Fruit fly (Drosophila melanogaster) whole organism, adult: ENCODE measurements around the gene CG6567.
A peak's percentile ranks its signal among the peaks of the same experiment; 100 is the strongest.

ENCODE experiments used
- CG11617 ChIP-seq: fragments of 200-800 bp; sonication (Bioruptor generic); optimal IDR thresholded peaks from 2 replicates; lab custom pipeline; 2017; ENCODE audit warnings: mild to moderate bottlenecking, missing biosample characterization, missing genetic modification reagents, missing genetic modification characterization
- CG12768 ChIP-seq: fragments of 200-800 bp; sonication (Bioruptor generic); optimal IDR thresholded peaks from 2 replicates; lab custom pipeline; 2017; ENCODE audit warnings: missing biosample characterization, missing genetic modification characterization, mild to moderate bottlenecking, moderate library complexity, missing genetic modification reagents
- CG14711 ChIP-seq: fragments of 200-800 bp; sonication (Bioruptor generic); optimal IDR thresholded peaks from 2 replicates; lab custom pipeline; 2018; ENCODE audit warnings: missing biosample characterization, mild to moderate bottlenecking, missing genetic modification characterization, moderate library complexity
- CG1620 ChIP-seq: fragments of 200-800 bp; sonication (Bioruptor generic); optimal IDR thresholded peaks from 2 replicates; lab custom pipeline; 2016; ENCODE audit warnings: missing biosample characterization, missing genetic modification characterization
- CG33017 ChIP-seq: fragments of 200-800 bp; sonication (Bioruptor generic); optimal IDR thresholded peaks from 2 replicates; lab custom pipeline; 2018; ENCODE audit warnings: missing biosample characterization, mild to moderate bottlenecking, missing genetic modification characterization, moderate library complexity
- CG5204 ChIP-seq: fragments of 200-800 bp; sonication (Bioruptor generic); optimal IDR thresholded peaks from 2 replicates; lab custom pipeline; 2016; ENCODE audit warnings: missing biosample characterization, missing genetic modification characterization
- CG7045 ChIP-seq: fragments of 200-800 bp; sonication (Bioruptor generic); optimal IDR thresholded peaks from 2 replicates; lab custom pipeline; 2017; ENCODE audit warnings: missing biosample characterization, mild to moderate bottlenecking, missing genetic modification characterization
- CG7101 ChIP-seq: fragments of 200-800 bp; sonication (Bioruptor generic); optimal IDR thresholded peaks from 2 replicates; lab custom pipeline; 2018; ENCODE audit warnings: missing biosample characterization, mild to moderate bottlenecking, missing genetic modification characterization, moderate library complexity
- Clk ChIP-seq: fragments of 200-800 bp; sonication (Bioruptor generic); optimal IDR thresholded peaks from 2 replicates; lab custom pipeline; 2017; ENCODE audit warnings: missing biosample characterization, missing genetic modification characterization
- Crg-1 ChIP-seq: fragments of 200-800 bp; sonication (Bioruptor generic); optimal IDR thresholded peaks from 2 replicates; lab custom pipeline; 2016; ENCODE audit warnings: missing biosample characterization, missing genetic modification characterization
- Hr96 ChIP-seq: fragments of 200-800 bp; sonication (Bioruptor generic); optimal IDR thresholded peaks from 2 replicates; lab custom pipeline; 2016; ENCODE audit warnings: missing biosample characterization, missing genetic modification characterization
- Mnt ChIP-seq: fragments of 200-800 bp; sonication (Bioruptor generic); optimal IDR thresholded peaks from 2 replicates; lab custom pipeline; 2016; ENCODE audit warnings: missing biosample characterization, mild to moderate bottlenecking, missing genetic modification characterization
- bab1 ChIP-seq: fragments of 200-800 bp; sonication (Bioruptor generic); optimal IDR thresholded peaks from 3 replicates; lab custom pipeline; 2019; ENCODE audit warnings: missing biosample characterization, mild to moderate bottlenecking, missing genetic modification characterization, moderate library complexity
- cic ChIP-seq: fragments of 200-800 bp; sonication (Bioruptor generic); optimal IDR thresholded peaks from 2 replicates; lab custom pipeline; 2017; ENCODE audit warnings: missing biosample characterization, mild to moderate bottlenecking, missing genetic modification characterization, moderate library complexity
- cnc ChIP-seq, 2 experiments: fragments of >200 bp; optimal IDR thresholded peaks; 2 replicates each; lab custom pipeline; 2017
- kay ChIP-seq: fragments of 200-800 bp; sonication (Bioruptor generic); peaks from one replicate; lab custom pipeline; 2016; ENCODE audit warnings: missing biosample characterization, missing genetic modification characterization, borderline replicate concordance
- ovo ChIP-seq: fragments of 200-800 bp; sonication (Bioruptor generic); optimal IDR thresholded peaks from 2 replicates; lab custom pipeline; 2016; ENCODE audit warnings: missing biosample characterization, missing genetic modification characterization
- pad ChIP-seq: fragments of 200-800 bp; sonication (Bioruptor generic); optimal IDR thresholded peaks from 3 replicates; lab custom pipeline; 2017; ENCODE audit warnings: missing biosample characterization, missing genetic modification characterization, mild to moderate bottlenecking, moderate library complexity, missing genetic modification reagents
- tj ChIP-seq: fragments of 200-800 bp; sonication (Bioruptor generic); optimal IDR thresholded peaks from 3 replicates; lab custom pipeline; 2017; ENCODE audit warnings: missing biosample characterization, mild to moderate bottlenecking, missing genetic modification characterization, moderate library complexity
- toe ChIP-seq: fragments of 200-800 bp; sonication (Bioruptor generic); optimal IDR thresholded peaks from 2 replicates; lab custom pipeline; 2016; ENCODE audit warnings: missing biosample characterization, missing genetic modification characterization

Gene CG6567

dm6 chr3R:10886462-10887315, 32.4 kb upstream of the CG6567 start:
- TF ChIP-seq toe (GFP tag; lab: Kevin White, UChicago), result peak; percentile 92
- peak; percentile 94 for TF ChIP-seq CG7045 (GFP tag; lab: Kevin White, UChicago)
- TF ChIP-seq Mnt (GFP tag; lab: Kevin White, UChicago), result peak; percentile 83
- peak; percentile 94 for TF ChIP-seq CG33017
- peak; percentile 97 for TF ChIP-seq CG11617 (GFP tag; lab: Kevin White, UChicago)
- TF ChIP-seq Crg-1 (GFP tag; lab: Kevin White, UChicago), result peak; percentile 94
- TF ChIP-seq CG7101 (tag; lab: Kevin White, UChicago), result peak; percentile 95
- TF ChIP-seq cnc (optimal IDR thresholded peaks at IDR 0.05; lab: Kevin White, UChicago), result no peak
- TF ChIP-seq CG5204 (GFP tag; lab: Kevin White, UChicago), result peak; percentile 97
- TF ChIP-seq CG1620 (GFP tag; lab: Kevin White, UChicago), result peak; percentile 89
- peak; percentile 97 for TF ChIP-seq pad (GFP tag; lab: Kevin White, UChicago)
- peak; percentile 87 for TF ChIP-seq cic (GFP tag; lab: Kevin White, UChicago)
- TF ChIP-seq bab1 (GFP tag; lab: Kevin White, UChicago), result peak; percentile 95
- TF ChIP-seq kay, result no peak
- TF ChIP-seq Hr96 (GFP tag; lab: Kevin White, UChicago), result peak; percentile 92
- peak; percentile 79 for TF ChIP-seq ovo (GFP tag; lab: Kevin White, UChicago)
- peak; percentile 87 for TF ChIP-seq CG14711 (tag; lab: Kevin White, UChicago)
- peak; percentile 94 for TF ChIP-seq CG12768 (GFP tag; lab: Kevin White, UChicago)
- peak; percentile 78 for TF ChIP-seq tj (GFP tag; lab: Kevin White, UChicago)
- TF ChIP-seq Clk (GFP tag; lab: Kevin White, UChicago), result peak; percentile 88

- TF ChIP-seq tj (GFP tag; lab: Kevin White, UChicago), result no peak
- TF ChIP-seq ovo (GFP tag; lab: Kevin White, UChicago), result no peak
- TF ChIP-seq cic (GFP tag; lab: Kevin White, UChicago), result peak; percentile 4
- TF ChIP-seq Mnt (GFP tag; lab: Kevin White, UChicago), result peak; percentile 9
- no peak for TF ChIP-seq CG33017
- peak; percentile 30 for TF ChIP-seq bab1 (GFP tag; lab: Kevin White, UChicago)
These were observed 31.3 kb upstream of the CG6567 start, which contains the start of gene Leash for dm6 chr3R:10885422-10886081. TSS of gene Leash (plus strand) at chr3R:10885540.

dm6 chr3R:10884678-10885421, 30.6 kb upstream of the CG6567 start, which contains the start of gene CG14696:
TSS of gene CG14696 (minus strand) at chr3R:10885001.
- no peak for TF ChIP-seq Clk (GFP tag; lab: Kevin White, UChicago)
- TF ChIP-seq CG12768 (GFP tag; lab: Kevin White, UChicago), result no peak
- no peak for TF ChIP-seq CG14711 (tag; lab: Kevin White, UChicago)
- TF ChIP-seq CG7101 (tag; lab: Kevin White, UChicago), result no peak
- TF ChIP-seq CG5204 (GFP tag; lab: Kevin White, UChicago), result no peak
- no peak for TF ChIP-seq Hr96 (GFP tag; lab: Kevin White, UChicago)
- TF ChIP-seq ovo (GFP tag; lab: Kevin White, UChicago), result no peak
- no peak for TF ChIP-seq Mnt (GFP tag; lab: Kevin White, UChicago)
- no peak for TF ChIP-seq kay
- no peak for TF ChIP-seq bab1 (GFP tag; lab: Kevin White, UChicago)
- no peak for TF ChIP-seq CG1620 (GFP tag; lab: Kevin White, UChicago)
- TF ChIP-seq toe (GFP tag; lab: Kevin White, UChicago), result no peak
- no peak for TF ChIP-seq CG33017
- no peak for TF ChIP-seq Crg-1 (GFP tag; lab: Kevin White, UChicago)
- TF ChIP-seq tj (GFP tag; lab: Kevin White, UChicago), result no peak
- TF ChIP-seq cic (GFP tag; lab: Kevin White, UChicago), result no peak
- TF ChIP-seq cnc (optimal IDR thresholded peaks at IDR 0.05; lab: Kevin White, UChicago), result no peak

dm6 chr3R:10884031-10884677, 29.9 kb upstream of the CG6567 start:
- TF ChIP-seq Hr96 (GFP tag; lab: Kevin White, UChicago) (no peak), CG12768 (GFP tag; lab: Kevin White, UChicago) (peak; percentile 7), cic (GFP tag; lab: Kevin White, UChicago) (no peak), CG14711 (tag; lab: Kevin White, UChicago) (no peak), CG33017 (peak; percentile 25)
